Worm (Caenorhabditis elegans) whole organism, L3 larva: ENCODE measurements around the gene ZK185.5.

Experiments
- ZK546.5 ChIP-seq: sonication (generic microtip); optimal IDR thresholded peaks from 2 replicates; lab custom pipeline; 2017; ENCODE audit warnings: missing biosample characterization, missing genetic modification characterization
- aly-2 ChIP-seq: fragments of 150-350 bp; optimal IDR thresholded peaks from 2 replicates; lab custom pipeline; 2014; ENCODE audit warnings: missing biosample characterization, missing genetic modification characterization
- ama-1 ChIP-seq: fragments of 150-350 bp; optimal IDR thresholded peaks from 2 replicates; lab custom pipeline; 2018
- daf-12 ChIP-seq: fragments of 150-350 bp; optimal IDR thresholded peaks from 2 replicates; lab custom pipeline; 2014; ENCODE audit warnings: missing biosample characterization, missing genetic modification reagents, missing genetic modification characterization
- elt-1 ChIP-seq: fragments of 150-350 bp; optimal IDR thresholded peaks from 2 replicates; lab custom pipeline; 2014; ENCODE audit warnings: missing biosample characterization, missing genetic modification characterization
- fkh-10 ChIP-seq: sonication (generic microtip); optimal IDR thresholded peaks from 2 replicates; lab custom pipeline; 2017; ENCODE audit warnings: missing biosample characterization, missing genetic modification reagents, missing genetic modification characterization
- hmg-11 ChIP-seq: sonication (generic microtip); optimal IDR thresholded peaks from 2 replicates; lab custom pipeline; 2016; ENCODE audit warnings: missing genetic modification characterization, missing compliant biosample characterization
- lin-39 ChIP-seq: fragments of 150-350 bp; optimal IDR thresholded peaks from 2 replicates; lab custom pipeline; 2018; ENCODE audit warnings: missing biosample characterization, missing genetic modification reagents, missing genetic modification characterization
- mdl-1 ChIP-seq: fragments of 150-350 bp; optimal IDR thresholded peaks from 2 replicates; lab custom pipeline; 2014; ENCODE audit warnings: missing biosample characterization, missing genetic modification characterization
- nfya-1 ChIP-seq: sonication (generic microtip); optimal IDR thresholded peaks from 2 replicates; lab custom pipeline; 2017; ENCODE audit warnings: missing genetic modification characterization, mild to moderate bottlenecking, missing compliant biosample characterization, antibody characterized with exemption, moderate library complexity; ENCODE audit not compliant: insufficient read depth
- nhr-11 ChIP-seq: fragments of 150-350 bp; optimal IDR thresholded peaks from 2 replicates; lab custom pipeline; 2014; ENCODE audit warnings: missing biosample characterization, missing genetic modification characterization
- nhr-67 ChIP-seq: fragments of 150-350 bp; optimal IDR thresholded peaks from 2 replicates; lab custom pipeline; 2014; ENCODE audit warnings: missing biosample characterization, missing genetic modification characterization
- nhr-77 ChIP-seq: fragments of 150-350 bp; optimal IDR thresholded peaks from 2 replicates; lab custom pipeline; 2014; ENCODE audit warnings: missing biosample characterization, missing genetic modification characterization
- pha-4 ChIP-seq: fragments of 150-350 bp; optimal IDR thresholded peaks from 2 replicates; lab custom pipeline; 2014; ENCODE audit warnings: missing biosample characterization, missing genetic modification reagents, missing genetic modification characterization
- tbx-2 ChIP-seq: sonication (generic microtip); optimal IDR thresholded peaks from 2 replicates; lab custom pipeline; 2016; ENCODE audit warnings: mild to moderate bottlenecking, missing genetic modification characterization, missing compliant biosample characterization

ZK185.5 gene

ce11 chrIV:4511259-4511890 is 34.3 kb downstream of the ZK185.5 start, which contains the start of the genes rfth-1 and ZK180.8:
TSS of gene rfth-1 (minus strand) at chrIV:4511309.
TSS of gene ZK180.8 (minus strand) at chrIV:4511724.
- TF ChIP-seq daf-12 (tag; lab: Kevin White, UChicago) (no peak), pha-4 (tag; lab: Kevin White, UChicago) (peak; percentile 30), nhr-77 (tag; lab: Kevin White, UChicago) (no peak), mdl-1 (tag; lab: Kevin White, UChicago) (no peak), hmg-11 (peak; percentile 2), tbx-2 (tag; lab: Kevin White, UChicago) (no peak), nhr-11 (tag; lab: Kevin White, UChicago) (no peak), aly-2 (no peak), ama-1 (peak; percentile 0)

- TF ChIP-seq nfya-1 (tag; lab: Kevin White, UChicago) (peak; percentile 38), ZK546.5 (tag; lab: Kevin White, UChicago) (no peak), lin-39 (tag; lab: Kevin White, UChicago) (peak; percentile 40)
Measured at ce11 chrIV:4506637-4507036, 39.1 kb downstream of the ZK185.5 start, which contains the start of gene gbb-2. TSS of gene gbb-2 (minus strand) at chrIV:4506748.

ce11 chrIV:4505078-4505477 is 40.6 kb downstream of the ZK185.5 start:
- TF ChIP-seq nhr-77 (tag; lab: Kevin White, UChicago) (no peak), nhr-67 (tag; lab: Kevin White, UChicago) (no peak), elt-1 (tag; lab: Kevin White, UChicago) (no peak), fkh-10 (peak; percentile 47), nfya-1 (tag; lab: Kevin White, UChicago) (no peak)
